Worm (Caenorhabditis elegans) whole organism, midembryonic: ENCODE data around the gene eelo-2.

ENCODE experiments used
- T22C8.4 ChIP-seq: fragments of 200-800 bp; sonication (Bioruptor generic); IDR thresholded peaks from 2 replicates; pipeline ENCODE4 v1.3.6; 2022; ENCODE audit warnings: missing genetic modification characterization, missing compliant biosample characterization
- cog-1 ChIP-seq: sonication (generic microtip); optimal IDR thresholded peaks from 2 replicates; lab custom pipeline; 2016; ENCODE audit warnings: missing genetic modification characterization, missing compliant biosample characterization
- flt-1 ChIP-seq: fragments of 200-800 bp; sonication (Bioruptor generic); IDR thresholded peaks from 2 replicates; pipeline ENCODE4 v1.3.6; 2022; ENCODE audit warnings: missing genetic modification characterization, missing compliant biosample characterization
- klf-2 ChIP-seq: fragments of 200-800 bp; sonication (Bioruptor generic); conservative IDR thresholded peaks from 2 replicates; pipeline ENCODE4 v1.3.6; 2022; ENCODE audit warnings: missing genetic modification reagents, missing genetic modification characterization, missing compliant biosample characterization
- med-1 ChIP-seq: sonication (generic microtip); optimal IDR thresholded peaks from 2 replicates; lab custom pipeline; 2017; ENCODE audit warnings: missing genetic modification characterization, mild to moderate bottlenecking, missing compliant biosample characterization, antibody characterized with exemption, missing genetic modification reagents; ENCODE audit not compliant: insufficient read depth
- ref-1 ChIP-seq: fragments of 200-800 bp; sonication (Bioruptor generic); conservative IDR thresholded peaks from 2 replicates; pipeline ENCODE4 v1.3.6; 2022; ENCODE audit warnings: missing genetic modification reagents, missing genetic modification characterization, missing compliant biosample characterization
- tab-1 ChIP-seq: fragments of 200-800 bp; sonication (Bioruptor generic); IDR thresholded peaks from 2 replicates; pipeline ENCODE4 v1.3.6; 2022; ENCODE audit warnings: missing genetic modification characterization, missing compliant biosample characterization
- ztf-23 ChIP-seq: fragments of 200-800 bp; sonication (Bioruptor generic); IDR thresholded peaks from 2 replicates; pipeline ENCODE4 v1.3.6; 2022; ENCODE audit warnings: missing genetic modification reagents, missing genetic modification characterization, missing compliant biosample characterization
- ztf-29 ChIP-seq: fragments of 200-800 bp; sonication (Bioruptor generic); IDR thresholded peaks from 2 replicates; pipeline ENCODE4 v1.3.6; 2022; ENCODE audit warnings: missing genetic modification reagents, missing genetic modification characterization, missing compliant biosample characterization

Gene eelo-2

DNA sequence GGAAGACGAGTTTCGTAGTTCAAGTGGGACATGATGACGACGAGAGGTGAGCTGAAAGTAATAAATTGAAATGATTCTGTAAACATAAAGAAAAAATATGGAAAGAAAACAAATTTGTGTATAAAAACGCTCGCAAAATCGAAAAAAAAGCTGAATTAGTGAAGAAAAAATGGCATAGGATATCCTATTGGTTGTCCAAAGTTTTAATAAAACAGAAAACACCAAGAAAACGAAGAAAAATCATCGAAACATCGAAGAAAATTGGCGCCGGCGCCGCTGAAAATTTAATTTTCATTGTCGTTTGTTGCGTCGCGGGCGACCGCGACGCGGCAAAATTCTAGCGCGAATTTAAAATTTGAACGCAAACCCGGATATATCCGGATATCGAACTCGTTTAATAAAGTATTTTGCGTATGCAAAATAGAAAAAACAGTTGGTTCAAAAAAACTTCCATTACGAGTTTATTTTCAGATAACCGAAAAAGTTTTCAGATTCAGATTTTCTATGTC, 23.7 kb downstream of the eelo-2 start, which contains the start of gene gln-5:
gln-5 (minus strand) TSS at position 51 of the 509 bp plus-strand sequence.
- TF ChIP-seq klf-2 (no peak), med-1 (GFP tag; lab: Kevin White, UChicago) (no peak), cog-1 (tag; lab: Kevin White, UChicago) (no peak), ref-1 (no peak), flt-1 (no peak), T22C8.4 (GFP tag; lab: Robert Waterston, UW) (no peak), ztf-23 (GFP tag; lab: Robert Waterston, UW) (no peak), ztf-29 (GFP tag; lab: Robert Waterston, UW) (no peak), tab-1 (GFP tag; lab: Robert Waterston, UW) (no peak)

DNA sequence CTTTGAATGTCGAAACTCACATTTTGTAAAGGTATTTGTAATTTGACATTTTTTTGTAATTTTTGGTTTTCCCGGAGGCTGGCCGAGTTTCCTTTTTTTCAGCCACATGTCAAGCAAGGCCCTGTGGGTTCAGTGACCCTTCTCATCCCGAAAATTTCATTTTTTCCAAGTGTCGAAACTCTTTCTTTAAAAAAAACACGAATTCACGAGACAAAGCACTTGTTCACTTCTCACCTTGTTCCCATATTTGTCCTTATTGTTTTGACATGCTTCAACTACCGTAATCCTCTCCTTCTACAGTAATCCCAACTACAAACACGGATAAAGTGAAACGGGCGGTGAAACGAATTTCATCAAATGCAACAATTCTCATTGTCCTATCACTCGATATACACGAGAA, 25.4 kb downstream of the eelo-2 start, which contains the start of gene lhfp-4:
lhfp-4 (plus strand) TSS at position 301 of the 400 bp plus-strand sequence.
- no peak for TF ChIP-seq cog-1 (tag; lab: Kevin White, UChicago)
- no peak for TF ChIP-seq ref-1
- TF ChIP-seq flt-1, result no peak
- TF ChIP-seq T22C8.4 (GFP tag; lab: Robert Waterston, UW), result no peak
- no peak for TF ChIP-seq tab-1 (GFP tag; lab: Robert Waterston, UW)
- no peak for TF ChIP-seq klf-2
- no peak for TF ChIP-seq med-1 (GFP tag; lab: Kevin White, UChicago)
- TF ChIP-seq ztf-29 (GFP tag; lab: Robert Waterston, UW), result no peak
- TF ChIP-seq ztf-23 (GFP tag; lab: Robert Waterston, UW), result no peak

ce11 chrIV:17276705-17277458, 27.0 kb downstream of the eelo-2 start, which contains the start of gene clec-196:
clec-196 (plus strand) TSS chrIV:17276956.
- TF ChIP-seq med-1 (GFP tag; lab: Kevin White, UChicago), result no peak
- TF ChIP-seq ztf-23 (GFP tag; lab: Robert Waterston, UW), result no peak
- no peak for TF ChIP-seq T22C8.4 (GFP tag; lab: Robert Waterston, UW)
- TF ChIP-seq ref-1, result no peak
- TF ChIP-seq ztf-29 (GFP tag; lab: Robert Waterston, UW), result no peak
- no peak for TF ChIP-seq tab-1 (GFP tag; lab: Robert Waterston, UW)
- no peak for TF ChIP-seq cog-1 (tag; lab: Kevin White, UChicago)
- TF ChIP-seq klf-2, result no peak
- TF ChIP-seq flt-1, result no peak

DNA sequence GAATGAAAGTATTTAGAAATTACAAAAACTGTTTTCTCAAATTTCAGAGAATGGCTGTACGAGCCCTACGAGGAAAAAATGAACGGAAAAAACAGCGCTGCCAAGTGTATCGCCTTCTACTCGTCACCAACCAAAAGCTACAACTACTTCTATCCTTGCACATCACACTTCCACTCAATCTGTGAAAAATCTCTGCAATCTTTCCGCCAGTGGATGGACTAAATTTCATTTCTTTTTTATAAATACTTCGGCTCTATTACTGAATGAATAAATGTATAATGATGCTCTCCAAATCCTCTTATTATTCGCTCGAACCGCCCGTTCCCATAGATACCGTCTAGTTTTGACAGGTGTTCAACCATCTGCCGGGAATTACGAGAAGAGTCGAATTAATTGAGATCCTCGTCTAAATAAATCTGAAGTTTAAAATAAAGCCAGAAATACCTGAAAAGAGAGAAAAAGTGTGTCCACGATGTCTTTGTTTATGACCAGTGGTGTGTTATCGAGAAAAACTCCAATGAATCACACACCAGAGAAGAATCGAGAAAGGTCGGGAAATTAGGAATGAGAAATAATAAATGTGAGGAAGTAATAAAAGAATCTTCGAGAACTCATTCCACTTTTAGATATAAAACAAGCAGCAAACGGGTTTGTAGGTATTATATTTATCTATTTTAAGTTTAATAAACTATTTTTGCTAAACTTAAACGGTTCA, 27.7 kb downstream of the eelo-2 start:
- no peak for TF ChIP-seq med-1 (GFP tag; lab: Kevin White, UChicago)
- TF ChIP-seq ztf-29 (GFP tag; lab: Robert Waterston, UW), result no peak
- no peak for TF ChIP-seq T22C8.4 (GFP tag; lab: Robert Waterston, UW)
- no peak for TF ChIP-seq tab-1 (GFP tag; lab: Robert Waterston, UW)
- no peak for TF ChIP-seq cog-1 (tag; lab: Kevin White, UChicago)
- no peak for TF ChIP-seq ztf-23 (GFP tag; lab: Robert Waterston, UW)
- no peak for TF ChIP-seq flt-1
- TF ChIP-seq klf-2, result no peak
- no peak for TF ChIP-seq ref-1

DNA sequence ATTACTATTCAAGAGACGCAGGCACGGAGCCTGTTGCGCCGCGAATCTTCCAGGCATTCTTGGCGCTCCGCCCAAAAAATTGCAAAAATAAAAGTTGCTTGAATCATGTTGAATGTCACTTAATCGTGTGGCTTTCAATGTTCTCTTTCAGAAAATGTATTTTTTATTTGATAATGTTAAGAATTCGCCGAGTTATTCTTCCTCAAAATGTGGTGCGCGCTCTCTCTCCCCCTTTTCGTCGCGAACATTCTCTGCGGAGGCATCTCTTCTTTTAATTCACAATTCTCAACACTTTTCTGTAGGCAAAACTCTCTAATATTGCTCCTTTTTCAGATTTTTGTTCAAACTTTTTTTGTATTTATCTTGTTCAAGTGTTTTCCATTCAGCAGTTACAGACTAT, 28.4 kb downstream of the eelo-2 start:
- peak; percentile 88; the same call in 1 of the 2 replicates for TF ChIP-seq ztf-23 (GFP tag; lab: Robert Waterston, UW)
- TF ChIP-seq ztf-29 (GFP tag; lab: Robert Waterston, UW), result peak; percentile 44; the same call in 1 of the 2 replicates
- TF ChIP-seq klf-2, result peak; percentile 66
- TF ChIP-seq cog-1 (tag; lab: Kevin White, UChicago), result peak; percentile 96
- peak; percentile 81 for TF ChIP-seq flt-1
- no peak for TF ChIP-seq T22C8.4 (GFP tag; lab: Robert Waterston, UW)
- no peak for TF ChIP-seq tab-1 (GFP tag; lab: Robert Waterston, UW)

ce11 chrIV:17278861-17279591, 29.1 kb downstream of the eelo-2 start, which contains the start of gene hsp-1:
hsp-1 (plus strand) TSS chrIV:17278959.
- TF ChIP-seq tab-1 (GFP tag; lab: Robert Waterston, UW) (peak; percentile 35; the same call in 1 of the 2 replicates), klf-2 (no peak)

DNA sequence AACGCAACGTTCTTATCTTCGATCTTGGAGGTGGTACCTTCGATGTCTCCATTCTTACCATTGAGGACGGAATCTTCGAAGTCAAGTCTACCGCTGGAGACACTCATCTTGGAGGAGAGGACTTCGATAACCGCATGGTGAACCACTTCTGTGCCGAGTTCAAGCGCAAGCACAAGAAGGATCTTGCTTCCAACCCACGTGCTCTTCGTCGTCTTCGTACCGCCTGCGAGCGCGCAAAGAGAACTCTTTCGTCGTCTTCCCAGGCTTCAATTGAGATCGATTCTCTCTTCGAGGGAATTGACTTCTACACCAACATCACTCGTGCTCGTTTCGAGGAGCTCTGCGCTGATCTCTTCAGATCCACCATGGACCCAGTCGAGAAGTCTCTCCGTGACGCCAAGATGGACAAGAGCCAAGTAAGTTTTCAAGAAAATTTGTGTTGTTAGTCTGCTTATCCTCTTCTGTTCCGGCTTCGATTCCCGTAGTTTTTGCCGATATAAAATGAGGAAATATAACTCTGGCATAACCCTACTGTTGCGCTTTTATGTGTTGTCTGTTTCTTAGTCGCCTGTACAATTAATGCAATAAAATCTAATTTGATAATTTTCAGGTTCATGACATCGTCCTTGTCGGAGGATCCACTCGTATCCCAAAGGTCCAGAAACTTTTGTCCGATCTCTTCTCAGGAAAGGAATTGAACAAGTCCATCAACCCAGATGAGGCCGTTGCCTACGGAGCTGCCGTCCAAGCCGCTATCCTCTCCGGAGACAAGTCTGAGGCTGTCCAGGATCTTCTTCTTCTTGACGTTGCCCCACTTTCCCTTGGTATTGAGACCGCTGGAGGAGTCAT, 29.9 kb downstream of the eelo-2 start:
- TF ChIP-seq flt-1, result no peak
- no peak for TF ChIP-seq ztf-29 (GFP tag; lab: Robert Waterston, UW)
- TF ChIP-seq med-1 (GFP tag; lab: Kevin White, UChicago), result no peak
- TF ChIP-seq cog-1 (tag; lab: Kevin White, UChicago), result no peak
- no peak for TF ChIP-seq klf-2

ce11 chrIV:17280441-17280939, 30.6 kb downstream of the eelo-2 start:
- no peak for TF ChIP-seq med-1 (GFP tag; lab: Kevin White, UChicago)
- no peak for TF ChIP-seq flt-1
- no peak for TF ChIP-seq ztf-23 (GFP tag; lab: Robert Waterston, UW)
- no peak for TF ChIP-seq klf-2
- TF ChIP-seq tab-1 (GFP tag; lab: Robert Waterston, UW), result no peak
- TF ChIP-seq T22C8.4 (GFP tag; lab: Robert Waterston, UW), result no peak
